Worm (Caenorhabditis elegans): Measurements from ENCODE around the gene pccb-1.
A peak's percentile ranks its signal among the peaks of the same experiment; 100 is the strongest.

pccb-1 gene

DNA sequence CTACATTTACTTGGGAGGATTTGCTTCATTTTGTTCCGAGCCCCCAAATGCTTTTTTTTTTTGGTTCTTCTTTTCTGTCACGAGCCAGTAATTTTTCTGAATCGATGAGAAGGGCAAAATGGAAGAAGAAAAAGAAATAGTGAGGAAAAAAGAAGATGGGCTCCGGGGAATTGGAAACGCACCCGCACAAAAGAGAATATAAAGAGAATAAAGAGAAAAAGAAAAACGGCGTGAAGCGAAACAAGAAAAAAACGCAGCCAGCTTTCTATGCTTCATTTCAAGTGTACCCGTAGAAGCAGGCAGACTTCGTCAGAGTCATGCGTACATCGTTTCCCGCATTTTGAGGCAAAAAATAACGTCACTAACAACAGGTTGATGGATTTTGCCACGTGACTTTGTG lies 21.7 kb downstream of the pccb-1 start (continued):
- TF ChIP-seq dmd-9 (GFP tag; IDR thresholded peaks at IDR 0.05) (no peak), F49E8.2 (tag; optimal IDR thresholded peaks at IDR 0.05; ENCODE audit: borderline replicate concordance) (no peak)

DNA sequence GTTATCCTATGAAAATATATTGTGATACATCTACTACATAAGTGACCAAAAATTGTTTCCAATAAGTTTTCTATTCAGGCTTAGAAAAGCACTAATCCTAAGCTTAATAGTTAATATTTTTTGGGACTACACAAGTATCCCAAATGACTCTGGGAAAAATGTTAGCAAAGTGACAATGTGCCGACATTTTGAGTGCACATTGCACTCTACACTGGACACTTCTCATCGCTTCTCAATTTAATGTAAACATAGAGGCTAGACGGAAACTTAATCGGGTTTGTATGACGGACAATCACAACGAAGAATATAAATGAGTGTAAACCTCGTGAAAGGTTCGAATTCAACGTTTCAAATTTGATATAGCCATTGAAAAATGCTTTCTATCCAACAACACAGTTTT lies 22.3 kb downstream of the pccb-1 start:
- TF ChIP-seq nhr-76 (tag; optimal IDR thresholded peaks at IDR 0.05) (no peak), daf-16 (GFP tag; optimal IDR thresholded peaks at IDR 0.05) (peak in 1 of 2 experiments; percentile 83), daf-16 (tag; optimal IDR thresholded peaks at IDR 0.05) (peak; percentile 69), skn-1 (tag; optimal IDR thresholded peaks at IDR 0.05) (no peak), F37D6.2 (tag; optimal IDR thresholded peaks at IDR 0.05) (no peak), ces-1 (GFP tag; optimal IDR thresholded peaks at IDR 0.05) (no peak), zfp-2 (tag; optimal IDR thresholded peaks at IDR 0.05) (no peak), rbr-2 (tag; optimal IDR thresholded peaks at IDR 0.05) (no peak), lsy-2 (tag; optimal IDR thresholded peaks at IDR 0.05) (peak in 1 of 2 experiments; percentile 66), tra-1 (GFP tag; IDR thresholded peaks at IDR 0.05) (0 out of 2 replicates have a peak, but pooled peaks have one; percentile 18), Y48G9A.11 (GFP tag; IDR thresholded peaks at IDR 0.05) (no peak), unc-39 (tag; optimal IDR thresholded peaks at IDR 0.05) (no peak), R02D3.7 (tag; optimal IDR thresholded peaks at IDR 0.05) (no peak), cey-2 (tag; optimal IDR thresholded peaks at IDR 0.05; ENCODE audit: borderline replicate concordance, insufficient read depth) (no peak), lin-13 (GFP tag; optimal IDR thresholded peaks at IDR 0.05) (peak; percentile 43), nhr-237 (tag; optimal IDR thresholded peaks at IDR 0.05) (no peak), nhr-48 (tag; optimal IDR thresholded peaks at IDR 0.05) (peak; percentile 75), ceh-32 (tag; optimal IDR thresholded peaks at IDR 0.05; ENCODE audit: poor library complexity) (no peak), unc-130 (GFP tag; optimal IDR thresholded peaks at IDR 0.05) (no peak), nhr-42 (GFP tag; IDR thresholded peaks at IDR 0.05) (no peak), ceh-44 (GFP tag; IDR thresholded peaks at IDR 0.05) (no peak), nhr-25 (tag; optimal IDR thresholded peaks at IDR 0.05; ENCODE audit: borderline replicate concordance, insufficient read depth) (no peak), zfp-3 (GFP tag; conservative IDR thresholded peaks at IDR 0.05) (0 out of 2 replicates have a peak, but pooled peaks have one; percentile 75), nhr-41 (GFP tag; IDR thresholded peaks at IDR 0.05) (no peak), lin-1 (GFP tag; IDR thresholded peaks at IDR 0.05) (0 out of 2 replicates have a peak, but pooled peaks have one; percentile 44), aha-1 (tag) (peak; percentile 99), F26F4.8 (GFP tag; conservative IDR thresholded peaks at IDR 0.05) (no peak), lir-3 (tag; optimal IDR thresholded peaks at IDR 0.05) (no peak), daf-8 (GFP tag; IDR thresholded peaks at IDR 0.05) (no peak), dmd-6 (GFP tag; IDR thresholded peaks at IDR 0.05) (peak; percentile 50), gei-8 (GFP tag; optimal IDR thresholded peaks at IDR 0.05) (no peak), ZK337.2 (GFP tag; IDR thresholded peaks at IDR 0.05) (no peak), lin-38 (GFP tag; IDR thresholded peaks at IDR 0.05) (peak; percentile 28; the same call in 1 of the 2 replicates), duxl-1 (tag; optimal IDR thresholded peaks at IDR 0.05; ENCODE audit: poor library complexity) (peak; percentile 60), ceh-82 (tag; optimal IDR thresholded peaks at IDR 0.05) (no peak), D1046.2 (GFP tag; IDR thresholded peaks at IDR 0.05) (0 out of 2 replicates have a peak, but pooled peaks have one; percentile 63), tag-97 (GFP tag; IDR thresholded peaks at IDR 0.05) (no peak), egl-43 (GFP tag; IDR thresholded peaks at IDR 0.05) (no peak), fos-1 (tag; optimal IDR thresholded peaks at IDR 0.05) (peak; percentile 41), nhr-6 (tag; optimal IDR thresholded peaks at IDR 0.05) (peak; percentile 77), daf-19 (GFP tag; conservative IDR thresholded peaks at IDR 0.05) (no peak), ama-1 (optimal IDR thresholded peaks at IDR 0.05) (peak; percentile 79), F10B5.3 (tag; optimal IDR thresholded peaks at IDR 0.05) (no peak), dve-1 (tag; optimal IDR thresholded peaks at IDR 0.05; ENCODE audit: insufficient read depth) (peak; percentile 59), hlh-30 (tag; optimal IDR thresholded peaks at IDR 0.05; ENCODE audit: insufficient read depth) (peak; percentile 2), zag-1 (tag; optimal IDR thresholded peaks at IDR 0.05) (no peak), ceh-62 (tag; optimal IDR thresholded peaks at IDR 0.05) (no peak), dmd-9 (GFP tag; IDR thresholded peaks at IDR 0.05) (no peak)
